Worm (Caenorhabditis elegans): ENCODE data around the gene dsl-6.

dsl-6 gene

DNA sequence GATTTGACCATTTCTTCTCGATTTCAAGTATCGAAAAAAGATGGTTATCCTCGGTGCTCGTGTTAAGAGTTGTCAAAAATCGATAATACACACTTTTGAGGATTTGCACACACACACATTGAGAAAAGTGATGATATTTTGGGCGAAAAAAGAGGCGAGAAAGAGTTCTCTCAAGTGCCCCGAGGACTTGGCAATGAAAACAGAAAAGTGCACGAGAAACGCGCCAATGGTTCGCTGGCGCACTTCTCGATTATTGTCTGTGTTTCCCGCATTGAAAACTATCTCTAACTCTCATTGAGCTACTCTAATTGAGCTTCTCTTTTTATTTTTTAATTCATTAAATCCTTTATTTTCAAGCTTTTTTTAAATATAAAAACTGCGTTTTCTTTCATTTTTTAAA lies 35.6 kb upstream of the dsl-6 start (continued):
- TF ChIP-seq F52B5.7 (tag; optimal IDR thresholded peaks at IDR 0.05) (no peak), ztf-18 (tag; optimal IDR thresholded peaks at IDR 0.05) (peak; percentile 93), cebp-1 (GFP tag; IDR thresholded peaks at IDR 0.05) (no peak), cebp-1 (tag; optimal IDR thresholded peaks at IDR 0.05) (no peak), Y56A3A.18 (GFP tag; IDR thresholded peaks at IDR 0.05) (no peak), nfya-1 (tag; optimal IDR thresholded peaks at IDR 0.05; ENCODE audit: borderline replicate concordance, insufficient read depth) (no peak), pha-4 (tag; optimal IDR thresholded peaks at IDR 0.05) (peak; percentile 1), ceh-27 (GFP tag; optimal IDR thresholded peaks at IDR 0.05) (peak; percentile 65), F33H1.4 (GFP tag; IDR thresholded peaks at IDR 0.05) (no peak; the same call in none of the 2 replicates), pbrm-1 (GFP tag; IDR thresholded peaks at IDR 0.05) (peak; percentile 72; the same call in 1 of the 2 replicates), bed-2 (GFP tag; IDR thresholded peaks at IDR 0.05) (no peak), snpc-4 (GFP tag; optimal IDR thresholded peaks at IDR 0.05) (peak; percentile 4), snpc-4 (tag; optimal IDR thresholded peaks at IDR 0.05) (peak in 1 of 4 experiments; percentile 7), ztf-6 (GFP tag; IDR thresholded peaks at IDR 0.05) (no peak), dpff-1 (tag; optimal IDR thresholded peaks at IDR 0.05) (no peak), madf-6 (GFP tag; IDR thresholded peaks at IDR 0.05) (no peak), lsl-1 (GFP tag; optimal IDR thresholded peaks at IDR 0.05) (peak; percentile 21)

ce11 chrIV:11431448-11431847 lies 33.3 kb upstream of the dsl-6 start:
- no peak for TF ChIP-seq F23B12.7 (tag; optimal IDR thresholded peaks at IDR 0.05; ENCODE audit: insufficient read depth)
- no peak for TF ChIP-seq ceh-79 (tag; optimal IDR thresholded peaks at IDR 0.05)
- no peak for TF ChIP-seq aptf-3 (GFP tag; IDR thresholded peaks at IDR 0.05)
- TF ChIP-seq F37B4.10 (GFP tag; IDR thresholded peaks at IDR 0.05) = no peak
- no peak for TF ChIP-seq ztf-18 (tag; optimal IDR thresholded peaks at IDR 0.05)
- TF ChIP-seq F57A8.1 (GFP tag; optimal IDR thresholded peaks at IDR 0.05) = no peak
- no peak for TF ChIP-seq lir-1 (GFP tag; conservative IDR thresholded peaks at IDR 0.05)
- TF ChIP-seq B0261.1 (tag; optimal IDR thresholded peaks at IDR 0.05) = no peak
- TF ChIP-seq snpc-4 (GFP tag; optimal IDR thresholded peaks at IDR 0.05) = no peak
- no peak for TF ChIP-seq snpc-4 (tag; optimal IDR thresholded peaks at IDR 0.05)
- TF ChIP-seq ceh-100 (GFP tag; IDR thresholded peaks at IDR 0.05) = no peak
- no peak for TF ChIP-seq T07F8.4 (tag; optimal IDR thresholded peaks at IDR 0.05)
- TF ChIP-seq lsl-1 (GFP tag; optimal IDR thresholded peaks at IDR 0.05) = no peak
- TF ChIP-seq hlh-26 (GFP tag; conservative IDR thresholded peaks at IDR 0.05) = no peak
- TF ChIP-seq lin-54 (GFP tag; optimal IDR thresholded peaks at IDR 0.05) = no peak

DNA sequence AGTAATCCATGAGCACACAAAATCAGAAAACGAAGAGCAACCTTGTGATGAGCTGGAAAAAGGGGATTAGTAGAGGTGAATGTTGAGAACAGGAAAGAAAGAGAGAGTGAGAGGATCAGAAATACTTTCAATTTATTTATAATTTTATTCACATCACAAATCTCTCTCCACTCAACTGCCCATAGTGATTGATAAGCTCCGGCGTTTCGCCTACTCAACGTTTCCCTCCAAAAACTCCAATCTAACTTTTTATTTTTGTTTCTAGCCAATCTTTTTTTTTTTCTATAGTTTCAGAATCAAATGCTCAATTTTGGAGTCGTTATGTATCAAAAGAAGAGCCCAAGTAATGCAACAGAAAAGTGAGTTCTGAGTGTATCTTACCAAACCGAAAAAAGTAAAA lies 27.3 kb upstream of the dsl-6 start, which contains the start of gene kin-4:
TSS of gene kin-4 (plus strand) at position 301 of the 400 bp plus-strand sequence.
- TF ChIP-seq rcor-1 (GFP tag; IDR thresholded peaks at IDR 0.05) (no peak), dpl-1 (GFP tag; optimal IDR thresholded peaks at IDR 0.05) (no peak), nhr-90 (tag; optimal IDR thresholded peaks at IDR 0.05) (no peak), Y79H2A.3 (GFP tag; conservative IDR thresholded peaks at IDR 0.05) (no peak), rec-8 (tag; optimal IDR thresholded peaks at IDR 0.05) (no peak), hlh-26 (GFP tag; conservative IDR thresholded peaks at IDR 0.05) (no peak), ztf-3 (GFP tag; optimal IDR thresholded peaks at IDR 0.05) (no peak), ceh-58 (GFP tag; IDR thresholded peaks at IDR 0.05) (no peak), bed-1 (GFP tag; IDR thresholded peaks at IDR 0.05) (no peak), F10E7.11 (tag; optimal IDR thresholded peaks at IDR 0.05) (no peak), C17E4.6 (GFP tag; IDR thresholded peaks at IDR 0.05) (no peak), F57C9.4 (tag; optimal IDR thresholded peaks at IDR 0.05) (no peak), let-526 (GFP tag; IDR thresholded peaks at IDR 0.05) (no peak), rpc-1 (optimal IDR thresholded peaks at IDR 0.05) (no peak), rpc-1 (tag; optimal IDR thresholded peaks at IDR 0.05) (no peak), efl-1 (GFP tag; optimal IDR thresholded peaks at IDR 0.05) (no peak), lin-54 (GFP tag; optimal IDR thresholded peaks at IDR 0.05) (no peak), lin-26 (GFP tag; IDR thresholded peaks at IDR 0.05) (no peak)
